Worm (Caenorhabditis elegans) whole organism, late embryonic: ENCODE results near the gene T05A7.13.
"Not testable (repeated sequence)": the region's sequence is repeated elsewhere in the genome, so short reads cannot be mapped to it uniquely, and the experiment has no call there.

Source experiments
- Y22D7AL.16 ChIP-seq: sonication (generic microtip); optimal IDR thresholded peaks from 2 replicates; lab custom pipeline; 2016; ENCODE audit warnings: missing genetic modification characterization, missing compliant biosample characterization
- ama-1 ChIP-seq: fragments of 150-350 bp; optimal IDR thresholded peaks from 2 replicates; lab custom pipeline; 2014
- dmd-4 ChIP-seq: sonication (generic microtip); optimal IDR thresholded peaks from 2 replicates; lab custom pipeline; 2016; ENCODE audit warnings: borderline replicate concordance, missing genetic modification characterization, missing compliant biosample characterization
- fkh-10 ChIP-seq: fragments of 150-350 bp; optimal IDR thresholded peaks from 2 replicates; lab custom pipeline; 2014; ENCODE audit warnings: missing biosample characterization, missing genetic modification reagents, missing genetic modification characterization
- lim-6 ChIP-seq: sonication (generic microtip); optimal IDR thresholded peaks from 2 replicates; lab custom pipeline; 2016; ENCODE audit warnings: missing genetic modification characterization, missing compliant biosample characterization
- lin-11 ChIP-seq: fragments of 200-800 bp; sonication (Bioruptor generic); optimal IDR thresholded peaks from 2 replicates; lab custom pipeline; 2018; ENCODE audit warnings: mild to moderate bottlenecking, missing genetic modification characterization, missing compliant biosample characterization
- nhr-11 ChIP-seq: fragments of 150-350 bp; optimal IDR thresholded peaks from 2 replicates; lab custom pipeline; 2014; ENCODE audit warnings: missing biosample characterization, missing genetic modification characterization
- tbx-2 ChIP-seq: sonication (generic microtip); optimal IDR thresholded peaks from 2 replicates; lab custom pipeline; 2016; ENCODE audit warnings: missing genetic modification characterization, missing compliant biosample characterization
- unc-3 ChIP-seq, 2 experiments: fragments of 200-800 bp in 1 of 2; sonication (Bioruptor generic) in 1 of 2; sonication (generic microtip) in 1 of 2; conservative IDR thresholded peaks in 1 of 2; optimal IDR thresholded peaks in 1 of 2; 2 replicates each; pipeline versions ENCODE4 v1.3.6 to Lab custom; 2016 to 2022; ENCODE audit warnings: missing compliant biosample characterization in 2 of 2, missing genetic modification characterization in 2 of 2, missing genetic modification reagents in 1 of 2
- ztf-16 ChIP-seq: sonication (generic microtip); optimal IDR thresholded peaks from 2 replicates; lab custom pipeline; 2017; ENCODE audit warnings: missing genetic modification characterization, missing compliant biosample characterization

DNA sequence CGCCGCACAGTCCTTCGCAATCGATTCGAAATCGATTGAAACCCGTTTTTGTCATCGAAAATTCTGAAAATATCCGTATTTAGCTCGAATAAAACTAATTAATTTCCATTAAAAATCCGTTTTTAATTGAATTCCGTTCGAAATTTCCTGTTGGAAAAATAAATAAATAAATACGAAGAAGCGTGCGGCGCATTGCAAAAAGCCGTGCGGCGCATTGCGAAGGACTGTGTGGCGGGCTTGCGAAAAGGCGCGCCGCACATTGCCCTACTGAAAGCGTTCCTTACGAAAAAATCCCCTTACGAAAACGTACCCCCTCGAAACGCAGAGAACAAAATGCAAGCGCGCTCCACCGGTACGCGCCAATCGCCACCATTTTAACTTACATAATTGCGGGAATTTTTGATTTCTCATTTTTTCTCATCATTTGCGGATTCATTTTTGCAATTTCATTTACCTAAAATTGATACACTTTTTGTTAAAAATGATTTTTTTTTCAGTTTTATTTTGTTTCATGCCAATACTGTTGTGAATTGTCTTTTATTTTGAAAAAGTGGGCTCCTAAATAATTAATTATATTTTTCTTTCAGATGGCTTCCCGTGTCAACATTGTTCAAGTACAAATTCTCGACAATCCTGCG lies 40.4 kb upstream of the T05A7.13 start, which contains the start of gene unc-85:
- TF ChIP-seq tbx-2 (tag; lab: Kevin White, UChicago) (peak; percentile 91), Y22D7AL.16 (tag; lab: Kevin White, UChicago) (peak; percentile 8), unc-3 (GFP tag; conservative IDR thresholded peaks at IDR 0.05; lab: Robert Waterston, UW) (0 out of 2 replicates have a peak, but pooled peaks have one; percentile 20), unc-3 (tag; optimal IDR thresholded peaks at IDR 0.05; lab: Kevin White, UChicago) (peak; percentile 73), dmd-4 (tag; lab: Kevin White, UChicago) (peak; percentile 64), lin-11 (tag; lab: Kevin White, UChicago) (peak; percentile 35), lim-6 (tag; lab: Kevin White, UChicago) (peak; percentile 35), ztf-16 (tag; lab: Kevin White, UChicago) (peak; percentile 51)
- not testable (repeated sequence) for TF ChIP-seq nhr-11 (tag; lab: Kevin White, UChicago); fkh-10 (GFP tag; lab: Kevin White, UChicago); ama-1 (lab: Kevin White, UChicago)
